Worm (Caenorhabditis elegans): ENCODE data around the gene EEED8.18.

The EEED8.18 gene

ce11 chrII:5425633-5426032 is 13.2 kb upstream of the EEED8.18 start, which contains the start of gene F07F6.8:
Gene F07F6.8, minus strand, starts transcription at chrII:5425733.
- no peak for TF ChIP-seq unc-62 (GFP tag; optimal IDR thresholded peaks at IDR 0.05)
- no peak for TF ChIP-seq pha-4 (tag; optimal IDR thresholded peaks at IDR 0.05)
- TF ChIP-seq mml-1 (tag; optimal IDR thresholded peaks at IDR 0.05) = no peak
- TF ChIP-seq nhr-23 (tag; optimal IDR thresholded peaks at IDR 0.05) = no peak
- no peak for TF ChIP-seq hmg-11 (tag; optimal IDR thresholded peaks at IDR 0.05)
- no peak for TF ChIP-seq aly-2 (tag; optimal IDR thresholded peaks at IDR 0.05)
- TF ChIP-seq unc-39 (tag; optimal IDR thresholded peaks at IDR 0.05) = no peak
- no peak for TF ChIP-seq R02D3.7 (tag; optimal IDR thresholded peaks at IDR 0.05)
- TF ChIP-seq nhr-12 (tag; optimal IDR thresholded peaks at IDR 0.05) = no peak

ce11 chrII:5423832-5424231 is 11.4 kb upstream of the EEED8.18 start, which contains the start of gene F07F6.7:
Gene F07F6.7, minus strand, starts transcription at chrII:5423858.
- TF ChIP-seq daf-12 (tag; optimal IDR thresholded peaks at IDR 0.05) (no peak), nhr-25 (tag; optimal IDR thresholded peaks at IDR 0.05) (no peak), elt-2 (tag; optimal IDR thresholded peaks at IDR 0.05) (peak; percentile 6), nhr-67 (tag; optimal IDR thresholded peaks at IDR 0.05) (no peak), tbx-2 (tag; optimal IDR thresholded peaks at IDR 0.05) (no peak), ama-1 (optimal IDR thresholded peaks at IDR 0.05) (no peak), eor-1 (tag; optimal IDR thresholded peaks at IDR 0.05) (no peak)

ce11 chrII:5420947-5421614 is 8.7 kb upstream of the EEED8.18 start, which contains the start of gene tofu-6:
Gene tofu-6, plus strand, starts transcription at chrII:5421248.
- TF ChIP-seq nfya-1 (tag; optimal IDR thresholded peaks at IDR 0.05; ENCODE audit: insufficient read depth) (peak; percentile 45), hmg-11 (tag; optimal IDR thresholded peaks at IDR 0.05) (no peak), nhr-25 (tag; optimal IDR thresholded peaks at IDR 0.05) (peak; percentile 13), pha-4 (tag; optimal IDR thresholded peaks at IDR 0.05) (peak; percentile 71)

ce11 chrII:5418929-5419328 is 6.5 kb upstream of the EEED8.18 start, which contains the start of gene EEED8.15:
Gene EEED8.15, plus strand, starts transcription at chrII:5419229.
- TF ChIP-seq nhr-43 (tag; optimal IDR thresholded peaks at IDR 0.05; ENCODE audit: poor library complexity, severe bottlenecking) (no peak), ZK546.5 (tag; optimal IDR thresholded peaks at IDR 0.05) (no peak), snpc-4 (tag; optimal IDR thresholded peaks at IDR 0.05) (no peak), ceh-82 (tag; optimal IDR thresholded peaks at IDR 0.05) (no peak), mml-1 (tag; optimal IDR thresholded peaks at IDR 0.05) (no peak), nhr-23 (tag; optimal IDR thresholded peaks at IDR 0.05) (no peak), lin-15B (tag; optimal IDR thresholded peaks at IDR 0.05) (no peak), ceh-16 (tag; optimal IDR thresholded peaks at IDR 0.05) (no peak), nhr-67 (tag; optimal IDR thresholded peaks at IDR 0.05) (no peak), lsy-12 (tag; optimal IDR thresholded peaks at IDR 0.05) (no peak), nhr-25 (tag; optimal IDR thresholded peaks at IDR 0.05) (no peak), daf-12 (tag; optimal IDR thresholded peaks at IDR 0.05) (no peak), aly-2 (tag; optimal IDR thresholded peaks at IDR 0.05) (no peak), egl-5 (tag; optimal IDR thresholded peaks at IDR 0.05) (no peak), nhr-28 (tag; optimal IDR thresholded peaks at IDR 0.05) (no peak)

ce11 chrII:5418317-5418716 is 5.9 kb upstream of the EEED8.18 start:
- TF ChIP-seq mdl-1 (tag; optimal IDR thresholded peaks at IDR 0.05) (no peak), R02D3.7 (tag; optimal IDR thresholded peaks at IDR 0.05) (no peak), fkh-10 (GFP tag; optimal IDR thresholded peaks at IDR 0.05) (no peak)

ce11 chrII:5417905-5418304 is 5.5 kb upstream of the EEED8.18 start:
- no peak for TF ChIP-seq daf-12 (tag; optimal IDR thresholded peaks at IDR 0.05)
- no peak for TF ChIP-seq nhr-25 (tag; optimal IDR thresholded peaks at IDR 0.05)
- no peak for TF ChIP-seq zag-1 (tag; optimal IDR thresholded peaks at IDR 0.05)
- TF ChIP-seq mdl-1 (tag; optimal IDR thresholded peaks at IDR 0.05) = no peak
- no peak for TF ChIP-seq nhr-12 (tag; optimal IDR thresholded peaks at IDR 0.05)
- no peak for TF ChIP-seq lin-15B (tag; optimal IDR thresholded peaks at IDR 0.05)
- TF ChIP-seq ztf-11 (tag; optimal IDR thresholded peaks at IDR 0.05) = no peak
- no peak for TF ChIP-seq elt-1 (tag; optimal IDR thresholded peaks at IDR 0.05)
- TF ChIP-seq fkh-10 (GFP tag; optimal IDR thresholded peaks at IDR 0.05) = no peak
- TF ChIP-seq nhr-237 (tag; optimal IDR thresholded peaks at IDR 0.05) = no peak
- TF ChIP-seq nhr-67 (tag; optimal IDR thresholded peaks at IDR 0.05) = no peak
- no peak for TF ChIP-seq tbx-2 (tag; optimal IDR thresholded peaks at IDR 0.05)
- TF ChIP-seq nhr-43 (tag; optimal IDR thresholded peaks at IDR 0.05; ENCODE audit: poor library complexity, severe bottlenecking) = no peak
